Worm (Caenorhabditis elegans) whole organism, L1 larva: ENCODE results near the gene ddn-3.

ENCODE experiments used
- ama-1 ChIP-seq: fragments of 150-350 bp; optimal IDR thresholded peaks from 2 replicates; lab custom pipeline; 2014
- ces-1 ChIP-seq: fragments of 150-350 bp; optimal IDR thresholded peaks from 2 replicates; lab custom pipeline; 2014; ENCODE audit warnings: missing biosample characterization, missing genetic modification reagents, missing genetic modification characterization
- egl-27 ChIP-seq, 2 experiments: fragments of 150-350 bp in 1 of 2; sonication (generic microtip); optimal IDR thresholded peaks; 3 replicates each; lab custom pipeline; 2017 to 2018; ENCODE audit warnings: missing biosample characterization in 2 of 2, missing genetic modification characterization in 2 of 2, missing genetic modification reagents in 2 of 2
- elt-3 ChIP-seq, 6 experiments: fragments of 150-350 bp in 1 of 6; sonication (generic microtip); optimal IDR thresholded peaks; 2 replicates each; lab custom pipeline; 2017 to 2018; ENCODE audit warnings: missing biosample characterization in 6 of 6, missing genetic modification characterization in 6 of 6, inconsistent platforms in 1 of 6
- lin-13 ChIP-seq: fragments of 150-350 bp; optimal IDR thresholded peaks from 2 replicates; lab custom pipeline; 2014; ENCODE audit warnings: missing biosample characterization, missing genetic modification reagents, missing genetic modification characterization
- lin-15B ChIP-seq: fragments of 150-350 bp; sonication (generic microtip); optimal IDR thresholded peaks from 3 replicates; lab custom pipeline; 2014; ENCODE audit warnings: missing biosample characterization, missing genetic modification characterization
- lsy-2 ChIP-seq, 2 experiments: fragments of 150-350 bp; optimal IDR thresholded peaks; 2 replicates each; lab custom pipeline; 2014; ENCODE audit warnings: missing biosample characterization in 2 of 2, missing genetic modification characterization in 2 of 2
- mdl-1 ChIP-seq, 2 experiments: fragments of 150-350 bp; optimal IDR thresholded peaks; 2 replicates each; lab custom pipeline; 2014 to 2017; ENCODE audit warnings: missing biosample characterization in 2 of 2, missing genetic modification characterization in 2 of 2, inconsistent platforms in 1 of 2
- snpc-4 ChIP-seq: fragments of 150-350 bp; optimal IDR thresholded peaks from 2 replicates; lab custom pipeline; 2014; ENCODE audit warnings: missing biosample characterization, missing genetic modification characterization
- tbx-2 ChIP-seq: sonication (generic microtip); optimal IDR thresholded peaks from 2 replicates; lab custom pipeline; 2016; ENCODE audit warnings: missing genetic modification characterization, missing compliant biosample characterization
- zag-1 ChIP-seq: fragments of 150-350 bp; optimal IDR thresholded peaks from 2 replicates; lab custom pipeline; 2014; ENCODE audit warnings: missing biosample characterization, missing genetic modification characterization
- ztf-4 ChIP-seq: fragments of 150-350 bp; optimal IDR thresholded peaks from 2 replicates; lab custom pipeline; 2014; ENCODE audit warnings: missing biosample characterization, missing genetic modification characterization

- no peak for TF ChIP-seq lin-15B (tag; lab: Kevin White, UChicago)
- TF ChIP-seq egl-27 (tag; optimal IDR thresholded peaks at IDR 0.05; lab: Kevin White, UChicago) = no peak
- no peak for TF ChIP-seq ama-1 (lab: Kevin White, UChicago)
- no peak for TF ChIP-seq mdl-1 (tag; optimal IDR thresholded peaks at IDR 0.05; lab: Kevin White, UChicago)
- TF ChIP-seq snpc-4 = no peak
- no peak for TF ChIP-seq elt-3 (tag; optimal IDR thresholded peaks at IDR 0.05; lab: Kevin White, UChicago)
- no peak for TF ChIP-seq lin-13 (GFP tag; lab: Kevin White, UChicago)
- TF ChIP-seq tbx-2 = no peak
- TF ChIP-seq zag-1 (tag; lab: Kevin White, UChicago) = no peak
- no peak for TF ChIP-seq ces-1 (GFP tag; lab: Kevin White, UChicago)
- no peak for TF ChIP-seq ztf-4 (tag; lab: Kevin White, UChicago)
- no peak for TF ChIP-seq lsy-2 (tag; optimal IDR thresholded peaks at IDR 0.05; lab: Kevin White, UChicago)
These were observed 17.8 kb upstream of the ddn-3 start, which contains the start of gene pepm-1 for ce11 chrV:14328806-14329205.
